Fruit fly (Drosophila melanogaster): ENCODE measurements around the gene CG14115.

Gene CG14115

DNA sequence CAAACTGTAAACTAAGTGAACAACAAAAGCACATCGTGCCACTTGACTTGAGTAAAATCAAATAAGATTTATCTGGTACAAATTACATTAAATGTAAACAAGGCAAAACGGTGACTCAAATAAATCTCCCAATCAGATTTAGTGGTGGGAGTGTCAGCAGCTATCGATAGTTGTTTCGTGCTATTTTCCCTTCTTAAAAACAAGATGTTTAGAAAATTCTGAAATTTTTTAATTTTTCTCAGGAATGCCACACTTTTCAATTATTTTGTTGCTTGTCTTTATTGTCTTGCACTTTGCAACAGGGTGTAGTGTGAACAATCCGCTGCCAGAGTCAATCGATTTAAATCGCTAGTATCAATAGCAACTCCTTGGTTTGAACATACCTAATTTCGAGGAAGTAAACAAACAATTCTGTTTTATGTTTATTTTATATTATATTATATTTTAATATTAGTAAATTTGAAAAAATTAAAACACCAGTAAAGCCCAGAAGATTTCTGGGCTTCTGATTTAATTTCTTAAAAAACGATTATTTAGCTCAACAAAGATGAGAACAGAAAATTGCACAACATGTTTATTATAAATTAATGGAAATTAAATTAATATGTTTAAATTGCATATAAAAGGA lies 45.9 kb downstream of the CG14115 start, which contains the start of gene MICAL-like (continued):
- TF ChIP-seq tna (GFP tag; IDR thresholded peaks at IDR 0.05; ENCODE audit: partially characterized antibody) (peak; percentile 72; the same call in 1 of the 2 replicates), otp (GFP tag; IDR thresholded peaks at IDR 0.05) (peak; percentile 11; the same call in 1 of the 3 replicates), CG9932 (GFP tag; IDR thresholded peaks at IDR 0.05) (peak; percentile 70), lilli (GFP tag; optimal IDR thresholded peaks at IDR 0.05) (peak; percentile 27), Ets65A (GFP tag) (peak; percentile 44), inv (GFP tag; IDR thresholded peaks at IDR 0.05; ENCODE audit: partially characterized antibody) (peak; percentile 90), amos (GFP tag; IDR thresholded peaks at IDR 0.05; ENCODE audit: partially characterized antibody) (peak; percentile 73), CG1529 (GFP tag; optimal IDR thresholded peaks at IDR 0.05) (no peak), NfI (GFP tag; optimal IDR thresholded peaks at IDR 0.05) (peak; percentile 39), zen2 (GFP tag; IDR thresholded peaks at IDR 0.05; ENCODE audit: partially characterized antibody) (peak; percentile 85), crc (GFP tag; optimal IDR thresholded peaks at IDR 0.05) (no peak), CG9437 (GFP tag; optimal IDR thresholded peaks at IDR 0.05) (peak; percentile 6), CG11456 (GFP tag; IDR thresholded peaks at IDR 0.05) (peak; percentile 4; the same call in 1 of the 3 replicates), CG15514 (GFP tag; optimal IDR thresholded peaks at IDR 0.05) (peak; percentile 19), Sin3A (optimal IDR thresholded peaks at IDR 0.05) (no peak), HmgZ (tag; optimal IDR thresholded peaks at IDR 0.05) (peak; percentile 27), Ptx1 (GFP tag; IDR thresholded peaks at IDR 0.05) (peak; percentile 37), trh (GFP tag; optimal IDR thresholded peaks at IDR 0.05) (no peak), CG2116 (GFP tag; optimal IDR thresholded peaks at IDR 0.05) (peak; percentile 21), crol (GFP tag; IDR thresholded peaks at IDR 0.05) (no peak), bcd (GFP tag; optimal IDR thresholded peaks at IDR 0.05) (no peak), CG32532 (GFP tag; IDR thresholded peaks at IDR 0.05) (peak; percentile 64), CG2889 (GFP tag; IDR thresholded peaks at IDR 0.05) (no peak), CG9797 (GFP tag; optimal IDR thresholded peaks at IDR 0.05) (no peak), CG30020 (tag; optimal IDR thresholded peaks at IDR 0.05) (no peak), aop (GFP tag; IDR thresholded peaks at IDR 0.05) (no peak), zfh2 (GFP tag; optimal IDR thresholded peaks at IDR 0.05) (peak; percentile 50), HLH54F (GFP tag; optimal IDR thresholded peaks at IDR 0.05) (peak; percentile 29), Myb (GFP tag; optimal IDR thresholded peaks at IDR 0.05) (peak; percentile 14), ato (GFP tag; IDR thresholded peaks at IDR 0.05; ENCODE audit: partially characterized antibody) (peak; percentile 36; the same call in 1 of the 2 replicates), Scr (GFP tag; IDR thresholded peaks at IDR 0.05; ENCODE audit: partially characterized antibody) (peak; percentile 90), CG12659 (GFP tag; optimal IDR thresholded peaks at IDR 0.05) (no peak), pan (optimal IDR thresholded peaks at IDR 0.05) (no peak), pan (GFP tag; optimal IDR thresholded peaks at IDR 0.05 in 1 of 2, IDR thresholded peaks at IDR 0.05 in 1 of 2) (peak in 1 of 2 experiments; percentile 8), vvl (GFP tag; IDR thresholded peaks at IDR 0.05) (peak; percentile 6; the same call in 1 of the 2 replicates), repo (GFP tag; optimal IDR thresholded peaks at IDR 0.05) (no peak), CG16815 (GFP tag; optimal IDR thresholded peaks at IDR 0.05) (no peak), CG15073 (GFP tag; optimal IDR thresholded peaks at IDR 0.05) (peak; percentile 2), bigmax (GFP tag; optimal IDR thresholded peaks at IDR 0.05) (no peak), mld (GFP tag; IDR thresholded peaks at IDR 0.05; ENCODE audit: partially characterized antibody) (peak; percentile 68; the same call in 1 of the 3 replicates), CG4617 (GFP tag; optimal IDR thresholded peaks at IDR 0.05; ENCODE audit: borderline replicate concordance) (peak; percentile 6), gro (GFP tag; optimal IDR thresholded peaks at IDR 0.05) (peak; percentile 37), CG14860 (GFP tag; IDR thresholded peaks at IDR 0.05; ENCODE audit: partially characterized antibody) (peak; percentile 77), Bgb (GFP tag; IDR thresholded peaks at IDR 0.05; ENCODE audit: partially characterized antibody) (peak; percentile 82), BEAF-32 (GFP tag; optimal IDR thresholded peaks at IDR 0.05) (peak; percentile 75), ase (GFP tag; IDR thresholded peaks at IDR 0.05) (peak; percentile 49; the same call in 1 of the 3 replicates), CG13287 (GFP tag; IDR thresholded peaks at IDR 0.05; ENCODE audit: partially characterized antibody) (peak; percentile 89), grn (GFP tag; optimal IDR thresholded peaks at IDR 0.05) (peak; percentile 18), CG34422 (GFP tag; IDR thresholded peaks at IDR 0.05) (peak; percentile 27; the same call in 1 of the 3 replicates)
